Fruit fly (Drosophila melanogaster): Measurements from ENCODE around the gene CG3558.

The CG3558 gene

DNA sequence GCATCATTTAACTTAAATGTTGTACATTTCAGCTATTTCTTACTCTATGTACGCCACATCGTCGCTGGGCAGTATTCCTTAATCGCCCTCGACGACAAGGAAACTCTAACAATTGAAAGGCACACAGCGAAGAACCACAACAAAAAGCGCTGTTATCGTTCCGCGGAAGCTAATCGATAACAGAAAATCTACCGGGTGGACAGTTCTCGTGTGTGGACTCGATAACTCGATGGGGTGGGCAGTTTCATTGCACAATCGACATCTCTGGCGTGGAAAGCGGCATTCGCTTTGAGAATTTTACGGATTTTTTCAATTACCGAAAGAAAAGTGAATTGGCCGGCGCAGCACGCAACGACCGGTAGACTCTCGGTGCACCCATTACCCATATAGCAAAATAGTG is 30.3 kb downstream of the CG3558 start, which contains the start of the genes alpha4GT1 and Prp40 (continued):
- TF ChIP-seq CG5180 (GFP tag; optimal IDR thresholded peaks at IDR 0.05): no peak
- TF ChIP-seq tll (GFP tag; optimal IDR thresholded peaks at IDR 0.05): no peak
- no peak for TF ChIP-seq cwo (GFP tag; optimal IDR thresholded peaks at IDR 0.05)
- TF ChIP-seq pzg (GFP tag; optimal IDR thresholded peaks at IDR 0.05): peak; percentile 81
- TF ChIP-seq gfzf (GFP tag; optimal IDR thresholded peaks at IDR 0.05): peak; percentile 27
- no peak for TF ChIP-seq CG3281 (GFP tag; optimal IDR thresholded peaks at IDR 0.05)
- no peak for TF ChIP-seq CG18011 (GFP tag; optimal IDR thresholded peaks at IDR 0.05)
- TF ChIP-seq CG14441 (GFP tag; IDR thresholded peaks at IDR 0.05): no peak
- no peak for TF ChIP-seq CG31365 (tag; optimal IDR thresholded peaks at IDR 0.05)
- no peak for TF ChIP-seq NK7.1 (GFP tag; optimal IDR thresholded peaks at IDR 0.05)
- no peak for TF ChIP-seq dmrt11E (tag; optimal IDR thresholded peaks at IDR 0.05)
- no peak for TF ChIP-seq fd102C (GFP tag; optimal IDR thresholded peaks at IDR 0.05)
- no peak for TF ChIP-seq lilli (GFP tag; optimal IDR thresholded peaks at IDR 0.05)
- TF ChIP-seq Hr78 (GFP tag; optimal IDR thresholded peaks at IDR 0.05): no peak
- TF ChIP-seq abd-A (tag; optimal IDR thresholded peaks at IDR 0.05): no peak
- TF ChIP-seq fru (optimal IDR thresholded peaks at IDR 0.05): no peak
- TF ChIP-seq CG42726 (GFP tag; IDR thresholded peaks at IDR 0.05; ENCODE audit: partially characterized antibody): no peak
- TF ChIP-seq zen2 (GFP tag; IDR thresholded peaks at IDR 0.05; ENCODE audit: partially characterized antibody): peak; percentile 90
- TF ChIP-seq chn (GFP tag; optimal IDR thresholded peaks at IDR 0.05): no peak
- TF ChIP-seq CG15514 (GFP tag; optimal IDR thresholded peaks at IDR 0.05): peak; percentile 91
- TF ChIP-seq bcd (GFP tag; optimal IDR thresholded peaks at IDR 0.05): no peak
- TF ChIP-seq Opbp (GFP tag; IDR thresholded peaks at IDR 0.05; ENCODE audit: partially characterized antibody): peak; percentile 85
- TF ChIP-seq CG1792 (GFP tag; optimal IDR thresholded peaks at IDR 0.05): no peak
- no peak for TF ChIP-seq Jarid2 (GFP tag; optimal IDR thresholded peaks at IDR 0.05)
- TF ChIP-seq CG17385 (GFP tag; optimal IDR thresholded peaks at IDR 0.05): no peak
- peak; percentile 91 for TF ChIP-seq Bgb (GFP tag; IDR thresholded peaks at IDR 0.05; ENCODE audit: partially characterized antibody)
- TF ChIP-seq org-1 (GFP tag; optimal IDR thresholded peaks at IDR 0.05): no peak
- TF ChIP-seq grau (tag; optimal IDR thresholded peaks at IDR 0.05): no peak

DNA sequence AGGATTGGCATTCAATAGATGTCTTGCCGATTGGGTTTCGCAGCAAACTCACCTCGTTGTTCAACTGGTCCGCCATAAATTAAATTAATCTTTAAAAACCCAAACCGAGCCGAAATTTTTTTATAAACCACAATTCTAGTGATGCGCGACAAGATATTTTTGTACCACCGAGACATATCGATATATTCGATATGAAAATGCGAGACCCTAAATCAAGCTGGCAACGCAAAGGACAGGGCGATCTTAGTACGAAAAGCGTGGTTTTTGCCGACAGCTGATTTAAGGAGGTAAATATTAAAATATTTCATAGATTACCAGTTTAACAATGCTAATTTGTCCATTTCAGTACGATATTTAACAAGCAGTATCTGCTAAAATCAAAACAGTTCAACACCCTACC is 36.3 kb downstream of the CG3558 start, which contains the start of the genes Sf3b2 and CG17219:
Gene Sf3b2 (minus strand): TSS at position 157 of the 400 bp plus-strand sequence.
Gene CG17219 (plus strand): TSS at position 242 of the 400 bp plus-strand sequence.
- TF ChIP-seq Dll (GFP tag; IDR thresholded peaks at IDR 0.05; ENCODE audit: partially characterized antibody) (peak; percentile 76), lov (optimal IDR thresholded peaks at IDR 0.05) (no peak), lov (GFP tag; IDR thresholded peaks at IDR 0.05) (no peak), row (GFP tag; IDR thresholded peaks at IDR 0.05) (peak; percentile 29; the same call in 1 of the 3 replicates), yki (optimal IDR thresholded peaks at IDR 0.05) (no peak), knrl (GFP tag; IDR thresholded peaks at IDR 0.05; ENCODE audit: partially characterized antibody) (peak; percentile 70), CG2120 (GFP tag; optimal IDR thresholded peaks at IDR 0.05) (peak; percentile 49), CG4617 (GFP tag; optimal IDR thresholded peaks at IDR 0.05; ENCODE audit: borderline replicate concordance) (peak; percentile 87), CG17328 (GFP tag; IDR thresholded peaks at IDR 0.05) (no peak), Doc3 (GFP tag; IDR thresholded peaks at IDR 0.05; ENCODE audit: partially characterized antibody) (peak; percentile 53; the same call in 2 of the 3 replicates), Ets97D (GFP tag; optimal IDR thresholded peaks at IDR 0.05) (peak; percentile 9), unc-4 (GFP tag; IDR thresholded peaks at IDR 0.05; ENCODE audit: partially characterized antibody) (peak; percentile 64), Adf1 (GFP tag; IDR thresholded peaks at IDR 0.05) (no peak), CG1603 (tag; optimal IDR thresholded peaks at IDR 0.05) (peak; percentile 69), CG10274 (GFP tag; optimal IDR thresholded peaks at IDR 0.05) (no peak), pfk (GFP tag; optimal IDR thresholded peaks at IDR 0.05) (peak; percentile 22), CG13894 (tag; optimal IDR thresholded peaks at IDR 0.05) (no peak), wek (GFP tag; optimal IDR thresholded peaks at IDR 0.05) (no peak), ase (GFP tag; IDR thresholded peaks at IDR 0.05) (no peak), CG42726 (GFP tag; IDR thresholded peaks at IDR 0.05; ENCODE audit: partially characterized antibody) (peak; percentile 36; the same call in 1 of the 2 replicates), CG11085 (GFP tag; IDR thresholded peaks at IDR 0.05) (no peak), Dbx (GFP tag; IDR thresholded peaks at IDR 0.05) (no peak), CG15514 (GFP tag; optimal IDR thresholded peaks at IDR 0.05) (peak; percentile 1), sens (GFP tag) (peak; percentile 18)
